Worm (Caenorhabditis elegans): ENCODE data around the gene marc-1.

DNA sequence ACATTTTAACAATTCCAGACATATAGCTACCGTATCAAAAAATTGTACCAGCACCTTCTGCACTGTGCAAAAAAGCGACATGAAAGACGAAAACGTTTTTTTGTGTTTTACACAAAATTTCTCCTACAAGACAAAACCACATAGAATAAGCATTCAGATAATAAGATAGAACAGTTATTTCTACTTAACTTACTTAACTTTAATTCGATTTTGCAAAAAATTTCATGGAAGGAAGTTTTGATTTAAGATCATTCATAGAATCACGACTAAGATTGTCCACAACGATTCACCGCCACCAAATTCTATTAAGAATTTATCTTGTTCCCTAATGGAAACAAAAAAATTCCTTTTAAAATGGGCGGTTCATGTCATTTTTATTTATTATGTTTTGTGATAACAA is 24.3 kb downstream of the marc-1 start:
- no peak for TF ChIP-seq ama-1 (optimal IDR thresholded peaks at IDR 0.05)
- TF ChIP-seq snpc-4 (tag; optimal IDR thresholded peaks at IDR 0.05): no peak
- TF ChIP-seq nhr-28 (tag; optimal IDR thresholded peaks at IDR 0.05): no peak
- no peak for TF ChIP-seq mml-1 (tag; optimal IDR thresholded peaks at IDR 0.05)
- no peak for TF ChIP-seq nhr-11 (tag; optimal IDR thresholded peaks at IDR 0.05)
- TF ChIP-seq pha-4 (tag; optimal IDR thresholded peaks at IDR 0.05): no peak
- TF ChIP-seq ztf-11 (tag; optimal IDR thresholded peaks at IDR 0.05): no peak

Data from whole organism, L3 larva.